Worm (Caenorhabditis elegans): Measurements from ENCODE around the gene D2045.8.

Gene D2045.8

DNA sequence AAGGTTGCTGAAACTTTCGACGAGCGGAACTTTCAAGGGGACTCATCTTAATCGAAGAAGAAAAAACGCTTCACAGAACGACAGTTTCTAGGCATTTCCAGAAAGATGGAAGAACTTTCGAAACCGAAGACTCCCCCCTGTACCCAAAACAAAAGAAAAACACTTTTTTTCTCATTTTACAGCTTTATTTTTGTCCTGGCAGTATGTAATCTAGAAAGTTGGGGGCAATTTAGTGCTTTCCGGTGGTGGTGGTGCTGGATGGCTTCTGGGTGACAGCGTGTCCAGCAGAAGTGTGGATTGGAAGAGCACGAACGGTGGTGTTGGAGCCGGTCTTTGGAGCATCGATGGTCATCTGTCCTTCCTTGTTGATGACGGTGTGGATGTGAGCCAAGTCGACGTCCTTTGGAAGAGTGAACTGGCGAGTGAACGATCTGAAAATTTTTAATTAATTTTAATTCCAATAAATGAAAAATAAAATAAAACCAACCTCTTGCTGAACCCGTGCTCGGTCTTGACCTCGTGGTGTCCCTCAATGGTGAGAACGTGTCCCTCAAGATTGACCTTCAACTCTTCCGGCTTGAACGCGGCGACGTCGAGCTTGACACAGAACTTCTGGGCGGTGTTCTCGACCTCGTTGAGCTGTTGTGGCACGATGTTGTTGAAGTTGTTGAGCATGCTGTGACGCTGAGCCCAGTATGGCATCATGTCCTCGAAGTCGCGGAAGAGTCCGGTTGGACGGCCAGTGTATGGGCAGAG lies 24.0 kb downstream of the D2045.8 start:
- TF ChIP-seq C04F5.9 (tag; optimal IDR thresholded peaks at IDR 0.05) (no peak), fkh-8 (tag; optimal IDR thresholded peaks at IDR 0.05) (no peak), efl-1 (optimal IDR thresholded peaks at IDR 0.05) (no peak), efl-1 (GFP tag; optimal IDR thresholded peaks at IDR 0.05 in 1 of 2) (peak in 1 of 2 experiments; percentile 1)

DNA sequence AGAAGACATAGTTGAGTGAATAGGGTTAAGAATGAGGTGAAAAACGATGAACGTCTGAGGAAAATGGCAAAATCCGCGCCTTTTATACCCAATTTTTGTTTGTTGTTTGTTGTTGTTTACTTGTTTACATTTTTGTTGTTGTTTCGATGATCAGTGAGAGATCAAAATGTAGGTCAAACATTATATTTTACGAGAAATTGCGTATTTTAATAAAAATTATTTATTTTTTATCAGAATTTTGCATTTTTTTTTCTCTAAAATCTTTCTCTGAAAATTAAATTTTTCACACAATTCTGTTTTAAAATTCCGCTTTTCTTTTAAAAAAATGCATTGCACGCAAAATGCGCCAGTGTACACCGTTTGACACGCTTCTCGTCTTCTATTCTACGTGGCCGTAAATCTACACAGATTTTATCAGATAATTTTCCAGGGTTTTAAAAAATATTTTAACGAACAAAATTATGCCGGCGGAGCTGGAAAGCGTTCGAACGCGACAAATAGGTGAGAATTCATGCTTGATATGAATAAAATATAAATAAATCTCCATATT lies 24.7 kb downstream of the D2045.8 start, which contains the start of the genes sip-1 and sly-1:
Gene sip-1 (minus strand): TSS at position 103 of the 550 bp plus-strand sequence.
Gene sly-1 (plus strand): TSS at position 360 of the 550 bp plus-strand sequence.
- peak; percentile 90 for TF ChIP-seq snu-23 (GFP tag; optimal IDR thresholded peaks at IDR 0.05)
- no peak for TF ChIP-seq unc-98 (GFP tag; IDR thresholded peaks at IDR 0.05)
- no peak for TF ChIP-seq Y116A8C.19 (tag; optimal IDR thresholded peaks at IDR 0.05; ENCODE audit: borderline replicate concordance)
- no peak for TF ChIP-seq nhr-76 (tag; optimal IDR thresholded peaks at IDR 0.05)
- TF ChIP-seq hpl-2 (GFP tag; optimal IDR thresholded peaks at IDR 0.05), result no peak
- peak; percentile 47 for TF ChIP-seq sup-37 (GFP tag; optimal IDR thresholded peaks at IDR 0.05)
- TF ChIP-seq ets-5 (GFP tag; IDR thresholded peaks at IDR 0.05), result 0 out of 2 replicates have a peak, but pooled peaks have one; percentile 63
- peak; percentile 74 for TF ChIP-seq fkh-8 (tag; optimal IDR thresholded peaks at IDR 0.05)
- TF ChIP-seq C34B4.2 (tag; optimal IDR thresholded peaks at IDR 0.05), result no peak
- TF ChIP-seq hlh-17 (GFP tag; optimal IDR thresholded peaks at IDR 0.05; ENCODE audit: borderline replicate concordance), result no peak
- peak; percentile 84 for TF ChIP-seq aly-2 (tag; optimal IDR thresholded peaks at IDR 0.05)
- peak; percentile 70 for TF ChIP-seq nhr-237 (tag; optimal IDR thresholded peaks at IDR 0.05)
- TF ChIP-seq lin-35 (GFP tag; optimal IDR thresholded peaks at IDR 0.05), result peak; percentile 91 to 97
- TF ChIP-seq ceh-90 (tag; optimal IDR thresholded peaks at IDR 0.05), result peak; percentile 63
- TF ChIP-seq elt-2 (tag; optimal IDR thresholded peaks at IDR 0.05), result peak; percentile 34
- no peak for TF ChIP-seq aha-1 (tag; optimal IDR thresholded peaks at IDR 0.05)
- TF ChIP-seq sox-4 (tag; optimal IDR thresholded peaks at IDR 0.05), result peak; percentile 74
- peak; percentile 76 for TF ChIP-seq egl-13 (tag; optimal IDR thresholded peaks at IDR 0.05)
- TF ChIP-seq nhr-47 (tag; optimal IDR thresholded peaks at IDR 0.05), result peak; percentile 92
- TF ChIP-seq ama-1 (optimal IDR thresholded peaks at IDR 0.05), result no peak
- peak; percentile 96 for TF ChIP-seq xbp-1 (tag; optimal IDR thresholded peaks at IDR 0.05)
- TF ChIP-seq grh-1 (GFP tag; IDR thresholded peaks at IDR 0.05), result peak; percentile 74
- peak; percentile 98 for TF ChIP-seq mep-1 (tag; optimal IDR thresholded peaks at IDR 0.05)
- peak; percentile 82 for TF ChIP-seq swsn-7 (tag; optimal IDR thresholded peaks at IDR 0.05)
- TF ChIP-seq fkh-4 (tag; optimal IDR thresholded peaks at IDR 0.05; ENCODE audit: borderline replicate concordance), result peak; percentile 27
- TF ChIP-seq mef-2 (tag; optimal IDR thresholded peaks at IDR 0.05), result no peak
- TF ChIP-seq unc-62 (GFP tag; optimal IDR thresholded peaks at IDR 0.05), result no peak
- peak; percentile 86 for TF ChIP-seq snpc-4 (tag; optimal IDR thresholded peaks at IDR 0.05)
- TF ChIP-seq dpl-1 (GFP tag; optimal IDR thresholded peaks at IDR 0.05), result peak; percentile 93 to 96 (median 95)
- TF ChIP-seq nhr-12 (tag; optimal IDR thresholded peaks at IDR 0.05), result no peak
- TF ChIP-seq zip-4 (GFP tag; optimal IDR thresholded peaks at IDR 0.05), result peak; percentile 72
- TF ChIP-seq lin-13 (GFP tag; optimal IDR thresholded peaks at IDR 0.05), result peak; percentile 69
- TF ChIP-seq efl-1 (optimal IDR thresholded peaks at IDR 0.05), result peak; percentile 74 to 93
- TF ChIP-seq efl-1 (GFP tag; optimal IDR thresholded peaks at IDR 0.05 in 1 of 2), result peak; percentile 92 to 99
- TF ChIP-seq unc-30 (tag; optimal IDR thresholded peaks at IDR 0.05), result no peak
- TF ChIP-seq tbx-2 (tag; optimal IDR thresholded peaks at IDR 0.05), result peak; percentile 90
- no peak for TF ChIP-seq zag-1 (tag; optimal IDR thresholded peaks at IDR 0.05)
- peak; percentile 91 for TF ChIP-seq nhr-71 (tag; optimal IDR thresholded peaks at IDR 0.05)
- peak; percentile 56 for TF ChIP-seq pax-3 (tag; optimal IDR thresholded peaks at IDR 0.05)
- peak; percentile 92 for TF ChIP-seq lin-39 (tag; optimal IDR thresholded peaks at IDR 0.05)
- no peak for TF ChIP-seq lir-3 (tag; optimal IDR thresholded peaks at IDR 0.05; ENCODE audit: poor library complexity)
- TF ChIP-seq hlh-4 (tag; optimal IDR thresholded peaks at IDR 0.05), result no peak
- peak; percentile 74 for TF ChIP-seq pag-3 (tag; optimal IDR thresholded peaks at IDR 0.05; ENCODE audit: borderline replicate concordance, insufficient read depth)
- peak; percentile 90 for TF ChIP-seq nhr-85 (tag)
- TF ChIP-seq ces-1 (GFP tag; optimal IDR thresholded peaks at IDR 0.05), result no peak
- TF ChIP-seq ceh-88 (GFP tag; IDR thresholded peaks at IDR 0.05), result peak; percentile 58; the same call in 1 of the 2 replicates
- peak; percentile 43 for TF ChIP-seq nhr-77 (tag; optimal IDR thresholded peaks at IDR 0.05)
- no peak for TF ChIP-seq tlp-1 (tag; optimal IDR thresholded peaks at IDR 0.05)
